Worm (Caenorhabditis elegans): ENCODE data around the gene gpa-17.
A peak's percentile ranks its signal among the peaks of the same experiment; 100 is the strongest.

gpa-17 gene

ce11 chrIII:2552382-2552781 is 34.0 kb upstream of the gpa-17 start:
- TF ChIP-seq nhr-19 (GFP tag; conservative IDR thresholded peaks at IDR 0.05) (no peak), snu-23 (GFP tag; optimal IDR thresholded peaks at IDR 0.05) (no peak), fkh-8 (tag; optimal IDR thresholded peaks at IDR 0.05) (no peak), nhr-85 (tag) (peak; percentile 8), lin-39 (tag; optimal IDR thresholded peaks at IDR 0.05) (no peak), sox-4 (tag; optimal IDR thresholded peaks at IDR 0.05) (no peak), mab-9 (GFP tag; IDR thresholded peaks at IDR 0.05) (no peak), hlh-4 (tag; optimal IDR thresholded peaks at IDR 0.05) (no peak), mef-2 (tag; optimal IDR thresholded peaks at IDR 0.05) (no peak), lin-14 (GFP tag; optimal IDR thresholded peaks at IDR 0.05) (peak; percentile 69), ceh-88 (GFP tag; IDR thresholded peaks at IDR 0.05) (no peak), fkh-10 (GFP tag; optimal IDR thresholded peaks at IDR 0.05) (no peak), C04F5.9 (tag; optimal IDR thresholded peaks at IDR 0.05) (no peak), alr-1 (tag; optimal IDR thresholded peaks at IDR 0.05; ENCODE audit: borderline replicate concordance) (no peak), nhr-47 (tag; optimal IDR thresholded peaks at IDR 0.05) (no peak), ceh-8 (GFP tag; optimal IDR thresholded peaks at IDR 0.05) (no peak), dsc-1 (tag; optimal IDR thresholded peaks at IDR 0.05) (peak; percentile 2), mdl-1 (tag; optimal IDR thresholded peaks at IDR 0.05) (no peak), xbp-1 (tag; optimal IDR thresholded peaks at IDR 0.05) (no peak), nhr-11 (tag; optimal IDR thresholded peaks at IDR 0.05) (no peak), zip-4 (GFP tag; optimal IDR thresholded peaks at IDR 0.05) (no peak), lin-15B (tag; optimal IDR thresholded peaks at IDR 0.05) (no peak), F16B12.6 (tag; optimal IDR thresholded peaks at IDR 0.05) (no peak), ces-1 (GFP tag; optimal IDR thresholded peaks at IDR 0.05) (peak; percentile 15), lin-35 (GFP tag; optimal IDR thresholded peaks at IDR 0.05) (no peak), tbx-2 (tag; optimal IDR thresholded peaks at IDR 0.05) (no peak), aly-2 (tag; optimal IDR thresholded peaks at IDR 0.05) (no peak), ceh-90 (tag; optimal IDR thresholded peaks at IDR 0.05) (no peak)

- peak; percentile 54 for TF ChIP-seq lin-14 (GFP tag; optimal IDR thresholded peaks at IDR 0.05)
- no peak for TF ChIP-seq mab-9 (GFP tag; IDR thresholded peaks at IDR 0.05)
- no peak for TF ChIP-seq skn-1 (tag; optimal IDR thresholded peaks at IDR 0.05)
- no peak for TF ChIP-seq lsy-2 (tag; optimal IDR thresholded peaks at IDR 0.05)
- no peak for TF ChIP-seq ama-1 (optimal IDR thresholded peaks at IDR 0.05)
- TF ChIP-seq ceh-8 (GFP tag; optimal IDR thresholded peaks at IDR 0.05), result no peak
- no peak for TF ChIP-seq hlh-17 (GFP tag; optimal IDR thresholded peaks at IDR 0.05; ENCODE audit: borderline replicate concordance)
- no peak for TF ChIP-seq nhr-47 (tag; optimal IDR thresholded peaks at IDR 0.05)
Observed at ce11 chrIII:2553579-2553978, 32.8 kb upstream of the gpa-17 start.

- no peak for TF ChIP-seq ceh-82 (tag; optimal IDR thresholded peaks at IDR 0.05)
- TF ChIP-seq lsy-2 (tag; optimal IDR thresholded peaks at IDR 0.05), result no peak
- no peak for TF ChIP-seq nhr-85 (tag)
- no peak for TF ChIP-seq unc-62 (GFP tag; optimal IDR thresholded peaks at IDR 0.05)
- no peak for TF ChIP-seq nhr-11 (tag; optimal IDR thresholded peaks at IDR 0.05)
- TF ChIP-seq pax-3 (tag; optimal IDR thresholded peaks at IDR 0.05), result no peak
- no peak for TF ChIP-seq irx-1 (tag; optimal IDR thresholded peaks at IDR 0.05)
- no peak for TF ChIP-seq nhr-90 (tag; optimal IDR thresholded peaks at IDR 0.05; ENCODE audit: poor library complexity)
- no peak for TF ChIP-seq blmp-1 (tag; optimal IDR thresholded peaks at IDR 0.05)
- no peak for TF ChIP-seq ceh-8 (GFP tag; optimal IDR thresholded peaks at IDR 0.05)
- no peak for TF ChIP-seq ztf-4 (tag; optimal IDR thresholded peaks at IDR 0.05)
- TF ChIP-seq fkh-4 (tag; optimal IDR thresholded peaks at IDR 0.05; ENCODE audit: borderline replicate concordance), result no peak
- no peak for TF ChIP-seq jun-1 (tag; optimal IDR thresholded peaks at IDR 0.05)
- no peak for TF ChIP-seq efl-3 (GFP tag; optimal IDR thresholded peaks at IDR 0.05)
- TF ChIP-seq lin-15B (tag; optimal IDR thresholded peaks at IDR 0.05), result no peak
- no peak for TF ChIP-seq ets-5 (GFP tag; IDR thresholded peaks at IDR 0.05)
- no peak for TF ChIP-seq hlh-17 (GFP tag; optimal IDR thresholded peaks at IDR 0.05; ENCODE audit: borderline replicate concordance)
- no peak for TF ChIP-seq nhr-20 (tag; optimal IDR thresholded peaks at IDR 0.05)
- TF ChIP-seq nhr-76 (tag; optimal IDR thresholded peaks at IDR 0.05), result no peak
- no peak for TF ChIP-seq nhr-28 (tag; optimal IDR thresholded peaks at IDR 0.05)
Observed at ce11 chrIII:2560763-2561162, 25.6 kb upstream of the gpa-17 start.

Measured in whole organism, L1 larva.